Fruit fly (Drosophila melanogaster): ENCODE measurements around the gene Cpr67Fa1.

- no peak for TF ChIP-seq CG8478 (optimal IDR thresholded peaks at IDR 0.05)
- TF ChIP-seq psq (optimal IDR thresholded peaks at IDR 0.05) = no peak
- no peak for TF ChIP-seq Dll (optimal IDR thresholded peaks at IDR 0.05)
- TF ChIP-seq pan (optimal IDR thresholded peaks at IDR 0.05) = no peak
- TF ChIP-seq EcR (GFP tag; optimal IDR thresholded peaks at IDR 0.05) = no peak
- no peak for TF ChIP-seq usp (GFP tag; optimal IDR thresholded peaks at IDR 0.05)
Observed at dm6 chr3L:10894159-10894558, 4.4 kb downstream of the Cpr67Fa1 start, which contains the start of gene Cpr67Fb.

Measured in whole organism.